Worm (Caenorhabditis elegans) whole organism, mixed stage, embryonic: ENCODE results near the gene srh-138.

ENCODE experiments used
- ceh-43 ChIP-seq: fragments of 200-800 bp; sonication (Bioruptor generic); optimal IDR thresholded peaks from 2 replicates; lab custom pipeline; 2018; ENCODE audit warnings: mild to moderate bottlenecking, missing genetic modification characterization, moderate library complexity, missing compliant biosample characterization
- ceh-83 ChIP-seq: fragments of 200-800 bp; sonication (Bioruptor generic); optimal IDR thresholded peaks from 2 replicates; lab custom pipeline; 2018; ENCODE audit warnings: mild to moderate bottlenecking, missing genetic modification characterization, missing compliant biosample characterization
- elt-3 ChIP-seq: fragments of 150-350 bp; optimal IDR thresholded peaks from 2 replicates; lab custom pipeline; 2014; ENCODE audit warnings: missing biosample characterization, missing genetic modification characterization
- lsy-2 ChIP-seq: fragments of 150-350 bp; optimal IDR thresholded peaks from 2 replicates; lab custom pipeline; 2014; ENCODE audit warnings: missing biosample characterization, missing genetic modification characterization
- pha-4 ChIP-seq: fragments of 150-350 bp; optimal IDR thresholded peaks from 2 replicates; lab custom pipeline; 2018; ENCODE audit warnings: missing biosample characterization, missing genetic modification reagents, missing genetic modification characterization

DNA sequence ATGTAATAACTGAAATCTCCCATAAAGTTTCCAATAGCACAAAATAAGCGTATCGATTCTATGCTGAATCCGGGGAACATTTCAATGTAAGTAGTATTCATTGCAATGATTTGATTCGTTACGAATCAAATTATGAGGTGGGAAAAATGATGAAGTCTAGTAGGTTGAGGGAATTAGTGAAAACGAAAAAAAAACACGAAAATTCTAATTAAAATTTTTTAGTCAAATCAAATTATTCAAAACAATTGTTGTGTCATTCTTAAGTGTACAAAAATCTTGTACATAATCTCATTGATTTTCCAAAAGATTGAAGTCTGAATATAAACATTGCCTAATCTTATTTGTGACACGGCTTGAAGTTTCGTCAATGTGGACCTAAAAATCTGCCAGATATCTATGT is 46.4 kb downstream of the srh-138 start, which contains the start of gene srw-29:
- TF ChIP-seq ceh-43 (GFP tag; lab: Kevin White, UChicago) (no peak), lsy-2 (tag; lab: Kevin White, UChicago) (no peak), elt-3 (tag; lab: Kevin White, UChicago) (no peak), ceh-83 (GFP tag; lab: Kevin White, UChicago) (no peak), pha-4 (no peak)
